Fruit fly (Drosophila melanogaster): ENCODE results near the gene Crag.
A peak's percentile ranks its signal among the peaks of the same experiment; 100 is the strongest.

The Crag gene

dm6 chrX:8561404-8562397 lies 30.1 kb upstream of the Crag start (continued):
- TF ChIP-seq CG15011 (GFP tag; optimal IDR thresholded peaks at IDR 0.05) (no peak), Dek (tag; optimal IDR thresholded peaks at IDR 0.05) (no peak), CG10274 (GFP tag; optimal IDR thresholded peaks at IDR 0.05) (no peak), CG5953 (GFP tag; IDR thresholded peaks at IDR 0.05) (no peak), CG14050 (GFP tag; IDR thresholded peaks at IDR 0.05) (no peak), emc (GFP tag; optimal IDR thresholded peaks at IDR 0.05) (no peak), CG12942 (GFP tag; optimal IDR thresholded peaks at IDR 0.05) (peak; percentile 7), CG10366 (GFP tag; IDR thresholded peaks at IDR 0.05) (no peak), CG12299 (tag; optimal IDR thresholded peaks at IDR 0.05) (no peak), lilli (GFP tag; optimal IDR thresholded peaks at IDR 0.05) (peak; percentile 29), CG10462 (GFP tag; optimal IDR thresholded peaks at IDR 0.05) (no peak), abd-A (tag; optimal IDR thresholded peaks at IDR 0.05) (peak; percentile 93), stwl (tag; optimal IDR thresholded peaks at IDR 0.05) (peak; percentile 72), kni (GFP tag; optimal IDR thresholded peaks at IDR 0.05) (peak; percentile 62), crol (GFP tag; IDR thresholded peaks at IDR 0.05) (peak; percentile 69; the same call in 1 of the 2 replicates), HHEX (GFP tag; optimal IDR thresholded peaks at IDR 0.05) (peak; percentile 25), klu (GFP tag; IDR thresholded peaks at IDR 0.05) (no peak), Pdp1 (GFP tag; optimal IDR thresholded peaks at IDR 0.05) (peak; percentile 14 to 83), CG13296 (GFP tag; optimal IDR thresholded peaks at IDR 0.05) (no peak), Hr39 (optimal IDR thresholded peaks at IDR 0.05) (no peak), jigr1 (GFP tag; IDR thresholded peaks at IDR 0.05) (no peak), Hey (tag; optimal IDR thresholded peaks at IDR 0.05) (no peak), HLH3B (GFP tag; IDR thresholded peaks at IDR 0.05) (no peak), CG4820 (GFP tag; optimal IDR thresholded peaks at IDR 0.05) (peak; percentile 41), kah (GFP tag; optimal IDR thresholded peaks at IDR 0.05) (peak; percentile 99), zfh1 (GFP tag; IDR thresholded peaks at IDR 0.05) (peak; percentile 63; the same call in 2 of the 3 replicates), gro (GFP tag; optimal IDR thresholded peaks at IDR 0.05) (no peak), Atf3 (GFP tag; optimal IDR thresholded peaks at IDR 0.05) (no peak), CG16863 (GFP tag; optimal IDR thresholded peaks at IDR 0.05) (no peak), CG3065 (GFP tag; optimal IDR thresholded peaks at IDR 0.05) (no peak), C15 (GFP tag; IDR thresholded peaks at IDR 0.05) (no peak), CG2889 (GFP tag; IDR thresholded peaks at IDR 0.05) (no peak), trh (GFP tag; optimal IDR thresholded peaks at IDR 0.05) (no peak), CG17912 (GFP tag; optimal IDR thresholded peaks at IDR 0.05) (no peak), gt (GFP tag; IDR thresholded peaks at IDR 0.05) (no peak), gce (GFP tag; IDR thresholded peaks at IDR 0.05) (no peak), CG7372 (GFP tag; IDR thresholded peaks at IDR 0.05) (no peak), lab (GFP tag; optimal IDR thresholded peaks at IDR 0.05) (peak; percentile 65), Nf-YA (GFP tag; IDR thresholded peaks at IDR 0.05) (no peak), CG7839 (tag; optimal IDR thresholded peaks at IDR 0.05) (peak; percentile 27), phol (tag; optimal IDR thresholded peaks at IDR 0.05) (peak; percentile 16), CG2129 (GFP tag; IDR thresholded peaks at IDR 0.05; ENCODE audit: partially characterized antibody) (no peak), Sry-δ (GFP tag; optimal IDR thresholded peaks at IDR 0.05) (peak; percentile 58), PHDP (tag; optimal IDR thresholded peaks at IDR 0.05) (no peak), CG4328 (GFP tag; optimal IDR thresholded peaks at IDR 0.05) (peak; percentile 21), CG2712 (tag; optimal IDR thresholded peaks at IDR 0.05) (peak; percentile 0), CG8765 (GFP tag; IDR thresholded peaks at IDR 0.05) (no peak), CG12769 (tag; optimal IDR thresholded peaks at IDR 0.05) (peak; percentile 70), ash1 (GFP tag; optimal IDR thresholded peaks at IDR 0.05) (no peak), crc (GFP tag; optimal IDR thresholded peaks at IDR 0.05) (no peak)

All from whole organism, embryonic.